Fruit fly (Drosophila melanogaster): ENCODE data around the gene CG6638.

Gene CG6638

DNA sequence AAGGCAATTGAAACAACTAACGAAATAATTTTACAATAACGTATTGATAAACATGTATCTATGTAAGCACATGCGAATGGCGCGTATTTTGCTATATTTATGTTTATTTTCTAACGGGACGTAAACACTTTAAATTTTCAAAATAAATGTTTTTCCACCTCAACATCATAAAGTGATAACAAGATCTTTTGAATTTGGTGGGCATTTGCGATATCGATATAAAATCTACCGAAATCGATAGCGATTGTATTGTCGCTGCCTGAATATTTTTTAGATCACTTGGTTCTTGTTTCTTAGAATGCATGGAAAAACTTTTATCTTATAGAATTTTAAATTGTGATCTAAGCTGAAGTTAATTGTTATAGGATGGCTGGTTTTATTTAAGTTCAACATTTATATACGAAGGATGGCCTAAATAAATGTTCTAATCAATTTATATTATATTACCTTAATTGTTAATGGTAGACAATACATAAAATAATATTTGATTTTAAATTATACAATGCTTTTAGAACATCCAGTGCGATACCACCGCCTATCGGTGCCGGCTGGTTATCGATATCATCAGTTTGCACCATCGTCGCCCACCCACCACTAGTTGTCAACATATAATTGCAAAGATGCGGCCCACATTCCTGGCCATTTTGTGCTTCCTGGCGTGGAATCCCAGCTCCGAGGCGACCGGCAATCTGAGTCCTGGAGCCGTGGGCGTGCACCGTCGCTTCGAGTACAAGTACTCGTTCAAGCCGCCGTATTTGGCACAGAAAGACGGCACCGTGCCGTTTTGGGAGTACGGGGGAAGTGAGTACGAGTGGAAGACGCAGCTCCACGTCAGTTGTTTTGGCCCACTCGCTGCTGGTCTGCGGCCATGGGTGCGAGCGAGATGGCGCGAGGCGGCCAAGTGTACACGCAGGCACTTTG lies 41.2 kb downstream of the CG6638 start, which contains the start of gene ergic53:
TSS of gene ergic53 (plus strand) at position 592 of the 921 bp plus-strand sequence.
- TF ChIP-seq Myc (optimal IDR thresholded peaks at IDR 0.05) (peak; percentile 34), Jra (GFP tag; optimal IDR thresholded peaks at IDR 0.05) (no peak), GATAd (GFP tag; optimal IDR thresholded peaks at IDR 0.05) (peak; percentile 71), CG9705 (GFP tag; optimal IDR thresholded peaks at IDR 0.05) (no peak), pan (optimal IDR thresholded peaks at IDR 0.05) (no peak), rgr (GFP tag; optimal IDR thresholded peaks at IDR 0.05) (no peak), Rel (GFP tag; optimal IDR thresholded peaks at IDR 0.05) (no peak), Rel (tag; optimal IDR thresholded peaks at IDR 0.05) (peak; percentile 32), OdsH (GFP tag; optimal IDR thresholded peaks at IDR 0.05) (no peak), CG32264 (GFP tag; optimal IDR thresholded peaks at IDR 0.05) (no peak), tai (GFP tag; optimal IDR thresholded peaks at IDR 0.05) (no peak), N (GFP tag; optimal IDR thresholded peaks at IDR 0.05) (no peak)

DNA sequence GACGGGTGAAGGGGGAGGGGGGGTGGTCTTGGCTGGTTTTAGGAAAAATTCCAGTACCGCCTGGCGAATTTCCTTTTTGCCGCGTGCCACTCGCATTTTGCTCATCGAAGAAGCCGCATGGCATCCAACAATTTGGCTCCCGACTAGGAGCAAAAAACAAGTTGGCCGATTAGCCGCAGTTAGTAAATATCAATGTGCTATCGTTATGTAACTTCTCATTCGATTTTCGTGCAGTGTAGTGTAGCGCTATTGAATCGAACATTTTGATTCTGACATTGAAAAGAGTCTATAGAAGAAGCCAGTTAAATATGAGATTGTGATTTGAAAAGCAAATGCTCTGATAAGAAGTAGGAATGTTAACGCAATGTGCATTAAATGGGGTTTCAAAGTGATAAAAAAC lies 46.2 kb downstream of the CG6638 start:
- TF ChIP-seq CrebA (GFP tag; optimal IDR thresholded peaks at IDR 0.05; ENCODE audit: borderline replicate concordance) (no peak), ey (GFP tag; optimal IDR thresholded peaks at IDR 0.05) (no peak)

DNA sequence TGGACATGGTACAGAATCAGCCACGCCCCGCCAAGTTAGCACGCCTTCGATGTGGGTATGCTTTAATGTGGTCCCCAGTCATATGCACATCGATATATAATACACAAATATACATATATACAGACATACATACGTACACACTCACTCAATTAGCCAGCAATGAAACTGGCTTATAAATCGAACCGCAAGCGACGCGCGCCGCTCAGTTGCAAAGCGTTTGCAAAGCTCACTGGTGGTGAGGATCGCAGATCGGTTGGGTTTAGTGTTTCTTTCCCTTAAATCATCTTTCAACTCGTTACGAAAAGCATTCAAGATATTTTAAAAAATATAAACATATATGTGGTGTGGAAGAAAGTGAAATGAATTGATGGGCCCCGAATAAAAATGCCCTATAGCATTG lies 47.3 kb downstream of the CG6638 start:
- no peak for TF ChIP-seq fru (GFP tag; optimal IDR thresholded peaks at IDR 0.05)
- TF ChIP-seq h (GFP tag; optimal IDR thresholded peaks at IDR 0.05): peak; percentile 54
- TF ChIP-seq ey (GFP tag; optimal IDR thresholded peaks at IDR 0.05): peak; percentile 25
- TF ChIP-seq sage (GFP tag; optimal IDR thresholded peaks at IDR 0.05): peak; percentile 30
- no peak for TF ChIP-seq Rel (GFP tag; optimal IDR thresholded peaks at IDR 0.05)
- TF ChIP-seq Rel (tag; optimal IDR thresholded peaks at IDR 0.05): peak; percentile 14
- peak; percentile 9 for TF ChIP-seq HLH106 (tag; optimal IDR thresholded peaks at IDR 0.05)

DNA sequence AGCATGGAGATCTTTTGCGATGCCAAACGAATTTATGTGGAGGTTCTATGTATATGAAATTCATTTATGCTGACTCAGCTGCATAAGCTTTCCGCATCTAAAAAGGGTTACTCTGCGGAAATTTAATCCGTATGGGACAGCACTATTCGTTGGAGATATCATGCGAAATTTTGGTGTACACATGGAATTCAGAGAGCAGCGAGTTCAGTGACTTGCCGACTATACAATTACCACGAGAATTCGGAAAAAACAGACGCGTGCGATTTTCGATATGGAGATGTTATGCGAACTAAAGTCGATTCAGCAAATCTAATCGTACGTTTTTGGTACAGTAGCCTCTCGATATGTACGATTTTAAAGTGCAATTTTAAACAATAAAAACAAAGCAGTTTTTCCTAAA lies 48.0 kb downstream of the CG6638 start:
- no peak for TF ChIP-seq dmrt93B (GFP tag; optimal IDR thresholded peaks at IDR 0.05)
- no peak for TF ChIP-seq usp (GFP tag; optimal IDR thresholded peaks at IDR 0.05)
- TF ChIP-seq Rel (GFP tag; optimal IDR thresholded peaks at IDR 0.05): no peak
- no peak for TF ChIP-seq Rel (tag; optimal IDR thresholded peaks at IDR 0.05)
- no peak for TF ChIP-seq Myc (optimal IDR thresholded peaks at IDR 0.05)

DNA sequence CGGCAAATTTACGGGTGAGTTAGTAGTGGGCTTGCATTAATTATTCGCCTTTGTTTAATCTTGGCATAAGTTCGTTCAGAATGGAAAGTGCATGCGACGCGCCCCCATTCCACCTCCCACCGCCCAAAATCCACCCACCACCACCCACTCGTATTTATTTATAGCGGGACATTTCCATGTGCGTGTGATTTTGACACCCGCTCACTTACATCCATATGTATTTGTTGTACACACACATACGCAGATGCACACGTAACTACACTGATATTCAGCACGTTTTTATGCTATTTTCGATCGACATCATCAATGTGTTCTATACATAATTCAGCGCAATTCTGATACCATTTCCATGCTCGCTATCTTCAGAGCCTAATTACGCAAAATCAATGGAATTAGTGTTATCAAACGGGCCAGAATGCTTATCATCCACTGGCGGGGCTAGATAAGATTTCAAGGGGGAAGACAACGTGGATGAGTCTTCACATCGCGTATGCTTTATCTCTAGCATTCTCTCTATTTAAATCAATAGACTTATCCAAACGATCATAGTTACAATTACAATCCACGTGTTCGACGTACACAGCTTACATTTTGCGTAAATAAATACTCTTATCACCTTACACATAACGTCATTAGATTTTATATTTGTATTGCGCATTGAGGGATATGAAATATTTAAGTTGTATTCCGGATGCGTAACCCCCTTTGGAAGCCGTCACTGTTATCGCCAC lies 50.0 kb downstream of the CG6638 start:
- TF ChIP-seq N (GFP tag; optimal IDR thresholded peaks at IDR 0.05) (no peak), HLH106 (tag; optimal IDR thresholded peaks at IDR 0.05) (peak; percentile 11), Rel (GFP tag; optimal IDR thresholded peaks at IDR 0.05) (no peak), Rel (tag; optimal IDR thresholded peaks at IDR 0.05) (peak; percentile 72), dmrt93B (GFP tag; optimal IDR thresholded peaks at IDR 0.05) (no peak), brk (GFP tag; optimal IDR thresholded peaks at IDR 0.05) (no peak), CrebA (GFP tag; optimal IDR thresholded peaks at IDR 0.05; ENCODE audit: borderline replicate concordance) (no peak), rgr (GFP tag; optimal IDR thresholded peaks at IDR 0.05) (peak; percentile 56), CG9705 (GFP tag; optimal IDR thresholded peaks at IDR 0.05) (no peak), dl (GFP tag; optimal IDR thresholded peaks at IDR 0.05; ENCODE audit: insufficient read depth in 1 of 2, partially characterized antibody in 2 of 2) (no peak), jim (GFP tag; optimal IDR thresholded peaks at IDR 0.05) (no peak), Vsx2 (GFP tag; optimal IDR thresholded peaks at IDR 0.05; ENCODE audit: partially characterized antibody) (no peak), Sp1 (GFP tag; optimal IDR thresholded peaks at IDR 0.05) (peak; percentile 0), Hr78 (GFP tag; optimal IDR thresholded peaks at IDR 0.05) (no peak), usp (GFP tag; optimal IDR thresholded peaks at IDR 0.05) (no peak), Myc (optimal IDR thresholded peaks at IDR 0.05) (no peak), fru (GFP tag; optimal IDR thresholded peaks at IDR 0.05) (peak; percentile 58), lola (GFP tag; optimal IDR thresholded peaks at IDR 0.05) (no peak), Dfd (GFP tag; optimal IDR thresholded peaks at IDR 0.05) (no peak), h (GFP tag; optimal IDR thresholded peaks at IDR 0.05) (peak; percentile 58), br (GFP tag; optimal IDR thresholded peaks at IDR 0.05) (peak; percentile 50), psq (GFP tag; optimal IDR thresholded peaks at IDR 0.05) (peak; percentile 13), foxo (GFP tag; optimal IDR thresholded peaks at IDR 0.05) (peak in 1 of 2 experiments; percentile 28), sage (GFP tag; optimal IDR thresholded peaks at IDR 0.05) (no peak), ey (GFP tag; optimal IDR thresholded peaks at IDR 0.05) (peak; percentile 45), OdsH (GFP tag; optimal IDR thresholded peaks at IDR 0.05) (peak; percentile 63), Jra (GFP tag; optimal IDR thresholded peaks at IDR 0.05) (no peak), woc (GFP tag; optimal IDR thresholded peaks at IDR 0.05) (no peak), tai (GFP tag; optimal IDR thresholded peaks at IDR 0.05) (no peak), Hnf4 (GFP tag; optimal IDR thresholded peaks at IDR 0.05) (peak; percentile 8)

Data from whole organism, wandering third instar larva.